1 fruit fly cellular context compared by ENCODE assay signal in genomic region chr2L:19518636-19519086, dm6.
TF ChIP-seq lines count a peak whose summit lies in the region.

Gene CG10132 (plus strand): TSS chr2L:19518824.

TF ChIP-seq in whole organism, embryonic, 481 proteins besides CTCF, POLR2A, EP300 and RAD21 (continued from another document):
- TF ChIP-seq CG12769 (tag; optimal IDR thresholded peaks at IDR 0.05; lab: Kevin White, UChicago) (no peak), dimm (GFP tag; IDR thresholded peaks at IDR 0.05; lab: Robert Waterston, UW) (no peak), Camta (GFP tag; optimal IDR thresholded peaks at IDR 0.05; lab: Kevin White, UChicago) (no peak), CG2116 (GFP tag; optimal IDR thresholded peaks at IDR 0.05; lab: Kevin White, UChicago) (peak; percentile 21), D19B (GFP tag; optimal IDR thresholded peaks at IDR 0.05; lab: Kevin White, UChicago) (no peak), sim (GFP tag; IDR thresholded peaks at IDR 0.05; lab: Robert Waterston, UW) (no peak), ken (GFP tag; IDR thresholded peaks at IDR 0.05; lab: Robert Waterston, UW) (no peak), CG7987 (GFP tag; optimal IDR thresholded peaks at IDR 0.05; lab: Kevin White, UChicago) (no peak), CG14710 (tag; optimal IDR thresholded peaks at IDR 0.05; lab: Kevin White, UChicago) (no peak), CG10209 (GFP tag; optimal IDR thresholded peaks at IDR 0.05; lab: Kevin White, UChicago) (no peak), CG15269 (tag; optimal IDR thresholded peaks at IDR 0.05; lab: Kevin White, UChicago) (no peak), sens (GFP tag; lab: Kevin White, UChicago) (peak; percentile 66), salm (tag; optimal IDR thresholded peaks at IDR 0.05; lab: Kevin White, UChicago) (no peak), CG6765 (GFP tag; optimal IDR thresholded peaks at IDR 0.05; lab: Kevin White, UChicago) (no peak), eyg (GFP tag; optimal IDR thresholded peaks at IDR 0.05; lab: Kevin White, UChicago) (no peak), Tbp (GFP tag; optimal IDR thresholded peaks at IDR 0.05; lab: Kevin White, UChicago) (no peak), CG10979 (tag; optimal IDR thresholded peaks at IDR 0.05; lab: Kevin White, UChicago) (no peak), Xbp1 (GFP tag; optimal IDR thresholded peaks at IDR 0.05; lab: Kevin White, UChicago) (no peak), nerfin-2 (GFP tag; IDR thresholded peaks at IDR 0.05; lab: Robert Waterston, UW; ENCODE audit: partially characterized antibody) (peak; percentile 26; the same call in 1 of the 2 replicates), caup (GFP tag; optimal IDR thresholded peaks at IDR 0.05; lab: Kevin White, UChicago; ENCODE audit: severe bottlenecking) (no peak), tx (GFP tag; optimal IDR thresholded peaks at IDR 0.05; lab: Kevin White, UChicago) (no peak), Dbx (GFP tag; IDR thresholded peaks at IDR 0.05; lab: Robert Waterston, UW) (no peak), maf-S (GFP tag; optimal IDR thresholded peaks at IDR 0.05; lab: Kevin White, UChicago) (no peak), ewg (GFP tag; optimal IDR thresholded peaks at IDR 0.05; lab: Kevin White, UChicago) (peak; percentile 32), Dek (tag; optimal IDR thresholded peaks at IDR 0.05; lab: Kevin White, UChicago) (no peak), prd (optimal IDR thresholded peaks at IDR 0.05; lab: Kevin White, UChicago) (no peak), prd (GFP tag; IDR thresholded peaks at IDR 0.05; lab: Robert Waterston, UW) (no peak), HLH4C (GFP tag; IDR thresholded peaks at IDR 0.05; lab: Robert Waterston, UW; ENCODE audit: partially characterized antibody) (peak; percentile 78), stwl (tag; optimal IDR thresholded peaks at IDR 0.05; lab: Kevin White, UChicago) (no peak), vnd (GFP tag; IDR thresholded peaks at IDR 0.05; lab: Robert Waterston, UW; ENCODE audit: partially characterized antibody) (peak; percentile 58; the same call in 1 of the 3 replicates), CG7839 (tag; optimal IDR thresholded peaks at IDR 0.05; lab: Kevin White, UChicago) (no peak), run (tag; optimal IDR thresholded peaks at IDR 0.05; lab: Kevin White, UChicago) (no peak), crol (GFP tag; IDR thresholded peaks at IDR 0.05; lab: Robert Waterston, UW) (peak; percentile 89), Drgx (GFP tag; IDR thresholded peaks at IDR 0.05; lab: Robert Waterston, UW) (0 out of 2 replicates have a peak, but pooled peaks have one; percentile 14), MESR4 (GFP tag; optimal IDR thresholded peaks at IDR 0.05; lab: Kevin White, UChicago) (no peak), lola (GFP tag; optimal IDR thresholded peaks at IDR 0.05; lab: Kevin White, UChicago) (no peak), btn (GFP tag; optimal IDR thresholded peaks at IDR 0.05; lab: Kevin White, UChicago) (no peak), CG12942 (GFP tag; optimal IDR thresholded peaks at IDR 0.05; lab: Kevin White, UChicago) (no peak), Hr3 (GFP tag; optimal IDR thresholded peaks at IDR 0.05; lab: Kevin White, UChicago) (no peak), Adf1 (GFP tag; IDR thresholded peaks at IDR 0.05; lab: Robert Waterston, UW) (no peak), CG18599 (GFP tag; optimal IDR thresholded peaks at IDR 0.05; lab: Kevin White, UChicago) (peak; percentile 0), repo (GFP tag; optimal IDR thresholded peaks at IDR 0.05; lab: Kevin White, UChicago) (no peak), ATbp (GFP tag; optimal IDR thresholded peaks at IDR 0.05; lab: Kevin White, UChicago) (no peak), peb (GFP tag; IDR thresholded peaks at IDR 0.05; lab: Robert Waterston, UW) (no peak), CkIIα-i1 (GFP tag; IDR thresholded peaks at IDR 0.05; lab: Robert Waterston, UW) (no peak), schlank (tag; optimal IDR thresholded peaks at IDR 0.05; lab: Kevin White, UChicago) (no peak), chif (GFP tag; optimal IDR thresholded peaks at IDR 0.05; lab: Kevin White, UChicago) (no peak), pita (GFP tag; optimal IDR thresholded peaks at IDR 0.05; lab: Kevin White, UChicago) (no peak), p53 (GFP tag; optimal IDR thresholded peaks at IDR 0.05; lab: Kevin White, UChicago) (no peak), CG12391 (tag; optimal IDR thresholded peaks at IDR 0.05; lab: Kevin White, UChicago) (no peak), CG30020 (tag; optimal IDR thresholded peaks at IDR 0.05; lab: Kevin White, UChicago) (no peak), Asciz (GFP tag; optimal IDR thresholded peaks at IDR 0.05; lab: Kevin White, UChicago) (no peak), yki (optimal IDR thresholded peaks at IDR 0.05; lab: Kevin White, UChicago) (no peak), fu2 (GFP tag; optimal IDR thresholded peaks at IDR 0.05; lab: Kevin White, UChicago) (no peak), Dad (GFP tag; optimal IDR thresholded peaks at IDR 0.05; lab: Kevin White, UChicago) (no peak), shn (GFP tag; optimal IDR thresholded peaks at IDR 0.05; lab: Kevin White, UChicago) (no peak), Atf3 (GFP tag; optimal IDR thresholded peaks at IDR 0.05; lab: Kevin White, UChicago) (no peak), Abd-B (GFP tag; optimal IDR thresholded peaks at IDR 0.05; lab: Kevin White, UChicago) (no peak), CG6854 (GFP tag; optimal IDR thresholded peaks at IDR 0.05; lab: Kevin White, UChicago) (no peak), rib (GFP tag; IDR thresholded peaks at IDR 0.05; lab: Robert Waterston, UW) (no peak), CG17829 (tag; optimal IDR thresholded peaks at IDR 0.05; lab: Kevin White, UChicago) (no peak), CG6813 (GFP tag; optimal IDR thresholded peaks at IDR 0.05; lab: Kevin White, UChicago) (no peak), chinmo (GFP tag; IDR thresholded peaks at IDR 0.05; lab: Robert Waterston, UW; ENCODE audit: partially characterized antibody) (0 out of 4 replicates have a peak, but pooled peaks have one; percentile 57), cwo (GFP tag; optimal IDR thresholded peaks at IDR 0.05; lab: Kevin White, UChicago) (no peak), CG9876 (GFP tag; optimal IDR thresholded peaks at IDR 0.05; lab: Kevin White, UChicago) (no peak), CG15011 (GFP tag; optimal IDR thresholded peaks at IDR 0.05; lab: Kevin White, UChicago) (no peak), CG14965 (GFP tag; optimal IDR thresholded peaks at IDR 0.05; lab: Kevin White, UChicago; ENCODE audit: borderline replicate concordance) (no peak), Kr (GFP tag; optimal IDR thresholded peaks at IDR 0.05; lab: Kevin White, UChicago) (no peak), CG18262 (tag; optimal IDR thresholded peaks at IDR 0.05; lab: Kevin White, UChicago) (no peak), CG14860 (GFP tag; IDR thresholded peaks at IDR 0.05; lab: Robert Waterston, UW; ENCODE audit: partially characterized antibody) (0 out of 3 replicates have a peak, but pooled peaks have one; percentile 58), odd (GFP tag; optimal IDR thresholded peaks at IDR 0.05; lab: Kevin White, UChicago) (no peak), Mes4 (GFP tag; optimal IDR thresholded peaks at IDR 0.05; lab: Kevin White, UChicago) (no peak), Hmr (GFP tag; optimal IDR thresholded peaks at IDR 0.05; lab: Kevin White, UChicago) (no peak), vvl (GFP tag; IDR thresholded peaks at IDR 0.05; lab: Robert Waterston, UW) (no peak), dmrt11E (tag; optimal IDR thresholded peaks at IDR 0.05; lab: Kevin White, UChicago) (no peak), z (GFP tag; IDR thresholded peaks at IDR 0.05; lab: Robert Waterston, UW) (peak; percentile 58; the same call in 1 of the 3 replicates), MBD-R2 (GFP tag; IDR thresholded peaks at IDR 0.05; lab: Robert Waterston, UW) (0 out of 2 replicates have a peak, but pooled peaks have one; percentile 10), mld (GFP tag; IDR thresholded peaks at IDR 0.05; lab: Robert Waterston, UW; ENCODE audit: partially characterized antibody) (peak; percentile 70; the same call in 2 of the 3 replicates), Dref (GFP tag; IDR thresholded peaks at IDR 0.05; lab: Robert Waterston, UW) (peak; percentile 58), CG4707 (GFP tag; optimal IDR thresholded peaks at IDR 0.05; lab: Kevin White, UChicago) (no peak), CG17361 (GFP tag; IDR thresholded peaks at IDR 0.05; lab: Robert Waterston, UW) (no peak), Rfx (GFP tag; IDR thresholded peaks at IDR 0.05; lab: Robert Waterston, UW) (no peak)
